Fruit fly (Drosophila melanogaster) S2 (cell line): ENCODE data around the gene CG16989.

Source experiments
- CG8478 ChIP-seq: fragments of >200 bp; optimal IDR thresholded peaks from 2 replicates; lab custom pipeline; 2018
- CTCF ChIP-seq, 2 experiments: fragments of >200 bp; optimal IDR thresholded peaks; 2 replicates each; lab custom pipeline; 2018

- no peak for TF ChIP-seq CG8478
- no peak for TF ChIP-seq CTCF (optimal IDR thresholded peaks at IDR 0.05; lab: Kevin White, UChicago)
Observed at dm6 chrX:835965-836690, 43.2 kb downstream of the CG16989 start.
